Fruit fly (Drosophila melanogaster) whole organism, prepupa: ENCODE results near the gene Jhbp11.

Experiments
- Blimp-1 ChIP-seq: fragments of 200-800 bp; sonication (Bioruptor generic); optimal IDR thresholded peaks from 3 replicates; lab custom pipeline; 2017; ENCODE audit warnings: missing biosample characterization, missing genetic modification characterization, mild to moderate bottlenecking, moderate library complexity, missing genetic modification reagents
- CG10631 ChIP-seq: fragments of 200-800 bp; sonication (Bioruptor generic); optimal IDR thresholded peaks from 2 replicates; lab custom pipeline; 2016; ENCODE audit warnings: missing biosample characterization, missing genetic modification characterization
- CG10669 ChIP-seq: fragments of 200-800 bp; sonication (Bioruptor generic); optimal IDR thresholded peaks from 3 replicates; lab custom pipeline; 2018; ENCODE audit warnings: missing biosample characterization, mild to moderate bottlenecking, missing genetic modification characterization, moderate library complexity
- CG11294 ChIP-seq: fragments of 200-800 bp; sonication (Bioruptor generic); IDR thresholded peaks from 2 replicates; pipeline ENCODE4 v1.3.6; 2022; ENCODE audit warnings: missing biosample characterization, missing genetic modification characterization
- CG16779 ChIP-seq: fragments of 200-800 bp; sonication (Bioruptor generic); optimal IDR thresholded peaks from 3 replicates; lab custom pipeline; 2017; ENCODE audit warnings: missing biosample characterization, mild to moderate bottlenecking, missing genetic modification characterization
- CG3032 ChIP-seq: fragments of 200-800 bp; optimal IDR thresholded peaks from 2 replicates; lab custom pipeline; 2019; ENCODE audit warnings: missing biosample characterization, mild to moderate bottlenecking, missing genetic modification characterization, moderate library complexity
- CG31627 ChIP-seq: fragments of 200-800 bp; sonication (Bioruptor generic); optimal IDR thresholded peaks from 3 replicates; lab custom pipeline; 2016; ENCODE audit warnings: missing biosample characterization, missing genetic modification characterization
- CG32006 ChIP-seq: fragments of 200-800 bp; sonication (Bioruptor generic); optimal IDR thresholded peaks from 3 replicates; lab custom pipeline; 2017; ENCODE audit warnings: missing biosample characterization, mild to moderate bottlenecking, missing genetic modification characterization
- CG34406 ChIP-seq: fragments of 200-800 bp; sonication (Bioruptor generic); optimal IDR thresholded peaks from 3 replicates; lab custom pipeline; 2016; ENCODE audit warnings: missing biosample characterization, missing genetic modification characterization
- CG3919 ChIP-seq: fragments of 200-800 bp; sonication (Bioruptor generic); optimal IDR thresholded peaks from 3 replicates; lab custom pipeline; 2016; ENCODE audit warnings: missing biosample characterization, missing genetic modification characterization
- CG6163 ChIP-seq: fragments of 200-800 bp; sonication (Bioruptor generic); IDR thresholded peaks from 3 replicates; pipeline ENCODE4 v1.3.6; 2022; ENCODE audit warnings: missing biosample characterization, missing genetic modification characterization
- CG6276 ChIP-seq: fragments of 200-800 bp; sonication (Bioruptor generic); optimal IDR thresholded peaks from 2 replicates; lab custom pipeline; 2017; ENCODE audit warnings: missing biosample characterization, mild to moderate bottlenecking, missing genetic modification characterization
- CG6792 ChIP-seq: fragments of 200-800 bp; sonication (Bioruptor generic); optimal IDR thresholded peaks from 3 replicates; lab custom pipeline; 2016; ENCODE audit warnings: missing biosample characterization, missing genetic modification characterization
- CG6854 ChIP-seq: fragments of 200-800 bp; sonication (Bioruptor generic); optimal IDR thresholded peaks from 2 replicates; lab custom pipeline; 2017; ENCODE audit warnings: missing biosample characterization, mild to moderate bottlenecking, missing genetic modification characterization
- CG7368 ChIP-seq: fragments of 200-800 bp; sonication (Bioruptor generic); optimal IDR thresholded peaks from 3 replicates; lab custom pipeline; 2016; ENCODE audit warnings: missing biosample characterization, missing genetic modification characterization
- CG8119 ChIP-seq: fragments of 200-800 bp; sonication (Bioruptor generic); IDR thresholded peaks from 3 replicates; pipeline ENCODE4 v1.3.6; 2022; ENCODE audit warnings: missing biosample characterization, missing genetic modification characterization
- CG8632 ChIP-seq: fragments of 200-800 bp; sonication (Bioruptor generic); optimal IDR thresholded peaks from 3 replicates; lab custom pipeline; 2016; ENCODE audit warnings: missing biosample characterization, missing genetic modification characterization
- CG9139 ChIP-seq: fragments of 200-800 bp; sonication (Bioruptor generic); optimal IDR thresholded peaks from 3 replicates; lab custom pipeline; 2017; ENCODE audit warnings: missing biosample characterization, mild to moderate bottlenecking, missing genetic modification characterization
- Eip75B ChIP-seq: fragments of 200-800 bp; sonication (Bioruptor generic); optimal IDR thresholded peaks from 3 replicates; lab custom pipeline; 2016; ENCODE audit warnings: missing biosample characterization, missing genetic modification characterization
- Eip78C ChIP-seq: fragments of 200-800 bp; sonication (Bioruptor generic); peaks from one replicate; lab custom pipeline; 2016; ENCODE audit warnings: missing biosample characterization, missing genetic modification characterization
- Eip93F ChIP-seq: fragments of 200-800 bp; sonication (Bioruptor generic); optimal IDR thresholded peaks from 2 replicates; lab custom pipeline; 2016; ENCODE audit warnings: missing biosample characterization, mild to moderate bottlenecking, missing genetic modification characterization
- Ets21C ChIP-seq: fragments of 200-800 bp; sonication (Bioruptor generic); optimal IDR thresholded peaks from 3 replicates; lab custom pipeline; 2016; ENCODE audit warnings: missing biosample characterization, missing genetic modification characterization
- Ets96B ChIP-seq: fragments of 200-800 bp; optimal IDR thresholded peaks from 2 replicates; lab custom pipeline; 2019; ENCODE audit warnings: missing biosample characterization, mild to moderate bottlenecking, missing genetic modification characterization, moderate library complexity
- Gug ChIP-seq: fragments of 200-800 bp; sonication (Bioruptor generic); IDR thresholded peaks from 2 replicates; pipeline ENCODE4 v1.3.6; 2022; ENCODE audit warnings: missing biosample characterization, missing genetic modification characterization
- Hr39 ChIP-seq: fragments of 200-800 bp; sonication (Bioruptor generic); optimal IDR thresholded peaks from 2 replicates; lab custom pipeline; 2016; ENCODE audit warnings: missing biosample characterization, missing genetic modification characterization
- Hr4 ChIP-seq: fragments of 200-800 bp; sonication (Bioruptor generic); optimal IDR thresholded peaks from 3 replicates; lab custom pipeline; 2016; ENCODE audit warnings: missing biosample characterization, missing genetic modification characterization
- Lpt ChIP-seq: fragments of 200-800 bp; sonication (Bioruptor generic); optimal IDR thresholded peaks from 3 replicates; lab custom pipeline; 2016; ENCODE audit warnings: missing biosample characterization, missing genetic modification characterization
- Met ChIP-seq: fragments of 200-800 bp; sonication (Bioruptor generic); optimal IDR thresholded peaks from 3 replicates; lab custom pipeline; 2016; ENCODE audit warnings: missing biosample characterization, missing genetic modification characterization
- OdsH ChIP-seq: fragments of 200-800 bp; sonication (Bioruptor generic); optimal IDR thresholded peaks from 3 replicates; lab custom pipeline; 2016; ENCODE audit warnings: missing biosample characterization, missing genetic modification characterization
- Smox ChIP-seq: fragments of 200-800 bp; sonication (Bioruptor generic); optimal IDR thresholded peaks from 3 replicates; lab custom pipeline; 2016; ENCODE audit warnings: missing biosample characterization, missing genetic modification characterization
- Sox14 ChIP-seq: fragments of 200-800 bp; sonication (Bioruptor generic); optimal IDR thresholded peaks from 3 replicates; lab custom pipeline; 2016; ENCODE audit warnings: missing biosample characterization, missing genetic modification characterization
- Sox15 ChIP-seq: fragments of 200-800 bp; sonication (Bioruptor generic); optimal IDR thresholded peaks from 3 replicates; lab custom pipeline; 2016; ENCODE audit warnings: missing biosample characterization, missing genetic modification characterization
- dac ChIP-seq: fragments of 200-800 bp; sonication (Bioruptor generic); optimal IDR thresholded peaks from 2 replicates; lab custom pipeline; 2017; ENCODE audit warnings: missing biosample characterization, mild to moderate bottlenecking, missing genetic modification characterization
- dsx ChIP-seq: fragments of 200-800 bp; optimal IDR thresholded peaks from 3 replicates; lab custom pipeline; 2019; ENCODE audit warnings: missing biosample characterization, mild to moderate bottlenecking, missing genetic modification characterization, moderate library complexity; ENCODE audit not compliant: poor library complexity, severe bottlenecking
- esn ChIP-seq: fragments of 200-800 bp; sonication (Bioruptor generic); optimal IDR thresholded peaks from 2 replicates; lab custom pipeline; 2016; ENCODE audit warnings: missing biosample characterization, mild to moderate bottlenecking, missing genetic modification characterization, moderate library complexity
- fd59A ChIP-seq: fragments of 200-800 bp; sonication (Bioruptor generic); optimal IDR thresholded peaks from 2 replicates; lab custom pipeline; 2017; ENCODE audit warnings: missing biosample characterization, mild to moderate bottlenecking, missing genetic modification characterization, missing genetic modification reagents
- fkh ChIP-seq: fragments of 200-800 bp; sonication (Bioruptor generic); optimal IDR thresholded peaks from 3 replicates; lab custom pipeline; 2017; ENCODE audit warnings: missing biosample characterization, mild to moderate bottlenecking, missing genetic modification characterization, moderate library complexity
- lz ChIP-seq: fragments of 200-800 bp; sonication (Bioruptor generic); optimal IDR thresholded peaks from 3 replicates; lab custom pipeline; 2016; ENCODE audit warnings: missing biosample characterization, missing genetic modification characterization
- net ChIP-seq: fragments of 200-800 bp; sonication (Bioruptor generic); optimal IDR thresholded peaks from 3 replicates; lab custom pipeline; 2016; ENCODE audit warnings: missing biosample characterization, missing genetic modification characterization
- salr ChIP-seq, 2 experiments: fragments of 200-800 bp; sonication (Bioruptor generic); optimal IDR thresholded peaks; 3 replicates each; lab custom pipeline; 2016 to 2018; ENCODE audit warnings: missing biosample characterization in 2 of 2, missing genetic modification characterization in 2 of 2, mild to moderate bottlenecking in 1 of 2
- spab ChIP-seq: fragments of 200-800 bp; sonication (Bioruptor generic); optimal IDR thresholded peaks from 2 replicates; lab custom pipeline; 2017; ENCODE audit warnings: missing biosample characterization, mild to moderate bottlenecking, missing genetic modification characterization, missing genetic modification reagents
- ss ChIP-seq, 2 experiments: fragments of 200-800 bp; sonication (Bioruptor generic); optimal IDR thresholded peaks; 2 replicates in 1 of 2; 3 replicates in 1 of 2; lab custom pipeline; 2017 to 2018; ENCODE audit warnings: mild to moderate bottlenecking in 2 of 2, missing biosample characterization in 2 of 2, missing genetic modification characterization in 2 of 2, moderate library complexity in 1 of 2
- svp ChIP-seq: fragments of 200-800 bp; sonication (Bioruptor generic); peaks from one replicate; lab custom pipeline; 2016; ENCODE audit warnings: missing biosample characterization, missing genetic modification characterization
- vri ChIP-seq: fragments of 200-800 bp; sonication (Bioruptor generic); optimal IDR thresholded peaks from 3 replicates; lab custom pipeline; 2016; ENCODE audit warnings: missing biosample characterization, mild to moderate bottlenecking, missing genetic modification characterization

Jhbp11 gene

dm6 chr3R:27134728-27135361 is 33.8 kb downstream of the Jhbp11 start:
- peak in 1 of 2 experiments; percentile 4 for TF ChIP-seq ss (GFP tag; optimal IDR thresholded peaks at IDR 0.05; lab: Kevin White, UChicago)
- TF ChIP-seq CG16779: no peak
- TF ChIP-seq CG6854: no peak
- TF ChIP-seq svp: peak; percentile 70
- no peak for TF ChIP-seq Met (GFP tag; lab: Kevin White, UChicago)
- TF ChIP-seq net: no peak
- TF ChIP-seq Eip78C (GFP tag; lab: Kevin White, UChicago): peak; percentile 21
- TF ChIP-seq Smox: no peak
- no peak for TF ChIP-seq Eip75B (GFP tag; lab: Kevin White, UChicago)
- peak; percentile 30 for TF ChIP-seq vri (GFP tag; lab: Kevin White, UChicago)
- TF ChIP-seq CG32006 (GFP tag; lab: Kevin White, UChicago): no peak
- TF ChIP-seq CG7368 (GFP tag; lab: Kevin White, UChicago): no peak
- peak; percentile 12 for TF ChIP-seq Blimp-1 (GFP tag; lab: Kevin White, UChicago)
- TF ChIP-seq Hr39: no peak
- TF ChIP-seq CG6276 (GFP tag; lab: Kevin White, UChicago): no peak
- no peak for TF ChIP-seq fkh (GFP tag; lab: Kevin White, UChicago)

- TF ChIP-seq spab (GFP tag; lab: Kevin White, UChicago) (peak; percentile 63), CG6163 (GFP tag; lab: Robert Waterston, UW) (peak; percentile 75), CG11294 (GFP tag; lab: Robert Waterston, UW) (no peak), salr (GFP tag; optimal IDR thresholded peaks at IDR 0.05; lab: Kevin White, UChicago) (peak; percentile 7 to 28), Blimp-1 (GFP tag; lab: Kevin White, UChicago) (peak; percentile 22), dsx (GFP tag; lab: Kevin White, UChicago) (peak; percentile 50), Gug (GFP tag; lab: Robert Waterston, UW) (0 out of 2 replicates have a peak, but pooled peaks have one; percentile 26), CG10631 (peak; percentile 56), CG6792 (GFP tag; lab: Kevin White, UChicago) (peak; percentile 77), Lpt (GFP tag; lab: Kevin White, UChicago) (no peak), vri (GFP tag; lab: Kevin White, UChicago) (peak; percentile 64), CG10669 (GFP tag; lab: Kevin White, UChicago) (peak; percentile 70), CG7368 (GFP tag; lab: Kevin White, UChicago) (peak; percentile 69), CG31627 (GFP tag; lab: Kevin White, UChicago) (peak; percentile 6), CG3919 (GFP tag; lab: Kevin White, UChicago) (peak; percentile 63), fd59A (GFP tag; lab: Kevin White, UChicago) (peak; percentile 35), fkh (GFP tag; lab: Kevin White, UChicago) (peak; percentile 93), CG6854 (peak; percentile 42), Sox15 (no peak), esn (peak; percentile 69), CG6276 (GFP tag; lab: Kevin White, UChicago) (no peak), CG16779 (peak; percentile 51), dac (GFP tag; lab: Kevin White, UChicago) (no peak), Ets21C (GFP tag; lab: Kevin White, UChicago) (no peak), Eip78C (GFP tag; lab: Kevin White, UChicago) (peak; percentile 92), Hr39 (no peak), Smox (peak; percentile 58), Ets96B (tag; lab: Kevin White, UChicago) (peak; percentile 18), ss (GFP tag; optimal IDR thresholded peaks at IDR 0.05; lab: Kevin White, UChicago) (peak; percentile 22 to 69), Eip93F (GFP tag; lab: Kevin White, UChicago) (no peak), CG34406 (peak; percentile 68), OdsH (GFP tag; lab: Kevin White, UChicago) (peak; percentile 42), CG8119 (GFP tag; lab: Robert Waterston, UW) (no peak), Sox14 (peak; percentile 6), CG8632 (GFP tag; lab: Kevin White, UChicago) (peak; percentile 72), svp (peak; percentile 39), CG32006 (GFP tag; lab: Kevin White, UChicago) (peak; percentile 41), Eip75B (GFP tag; lab: Kevin White, UChicago) (peak; percentile 59), CG3032 (tag; lab: Kevin White, UChicago) (peak; percentile 46), CG9139 (peak; percentile 62), lz (GFP tag; lab: Kevin White, UChicago) (peak; percentile 45), Hr4 (GFP tag; lab: Kevin White, UChicago) (no peak)
Observed at dm6 chr3R:27135692-27136641, 34.9 kb downstream of the Jhbp11 start.
